Worm (Caenorhabditis elegans) whole organism, L4/young adult: ENCODE measurements around the gene T03G11.9.

ENCODE experiments used
- W03F9.2 ChIP-seq: fragments of 150-350 bp; optimal IDR thresholded peaks from 2 replicates; lab custom pipeline; 2014; ENCODE audit warnings: missing biosample characterization, missing genetic modification characterization
- dao-5 ChIP-seq: sonication (generic microtip); optimal IDR thresholded peaks from 2 replicates; lab custom pipeline; 2016; ENCODE audit warnings: missing genotype, missing genetic modification characterization, moderate library complexity, missing compliant biosample characterization
- him-1 ChIP-seq: sonication (generic microtip); optimal IDR thresholded peaks from 2 replicates; lab custom pipeline; 2016; ENCODE audit warnings: missing genotype, missing genetic modification reagents, missing genetic modification characterization, missing compliant biosample characterization

DNA sequence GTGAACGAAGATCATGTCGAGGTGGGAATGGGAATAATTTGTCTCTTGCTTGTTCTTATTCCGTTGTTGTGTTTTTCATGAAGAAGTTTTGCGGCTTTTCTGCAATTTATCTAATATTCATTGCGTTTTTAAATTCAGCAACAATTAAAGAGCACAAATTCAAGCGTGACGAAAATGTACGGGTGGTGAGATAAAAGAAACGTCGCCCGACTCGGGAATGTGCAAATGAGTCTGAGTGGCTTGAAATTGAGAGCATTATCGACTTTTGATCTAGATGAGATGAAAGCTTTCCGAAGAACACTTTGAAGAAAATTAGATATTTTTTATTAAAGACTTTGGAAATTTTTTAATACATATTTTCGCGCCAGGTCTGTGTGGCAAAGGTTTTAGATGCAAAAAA lies 12.9 kb upstream of the T03G11.9 start, which contains the start of gene T03G11.10:
- TF ChIP-seq him-1 (tag; lab: Kevin White, UChicago) (no peak), dao-5 (tag; lab: Kevin White, UChicago) (no peak), W03F9.2 (tag; lab: Kevin White, UChicago) (no peak)
